Worm (Caenorhabditis elegans) whole organism, L1 larva: Measurements from ENCODE around the gene srd-44.
"Not testable (repeated sequence)": the region's sequence is repeated elsewhere in the genome, so short reads cannot be mapped to it uniquely, and the experiment has no call there.

Experiments
- C16A3.4 ChIP-seq: fragments of 150-350 bp; optimal IDR thresholded peaks from 2 replicates; lab custom pipeline; 2014; ENCODE audit warnings: missing biosample characterization, missing genetic modification characterization
- Y116A8C.19 ChIP-seq: sonication (generic microtip); optimal IDR thresholded peaks from 2 replicates; lab custom pipeline; 2016; ENCODE audit warnings: missing compliant biosample characterization, missing genetic modification characterization, borderline replicate concordance
- ceh-8 ChIP-seq: fragments of 200-800 bp; sonication (Bioruptor generic); optimal IDR thresholded peaks from 2 replicates; lab custom pipeline; 2018; ENCODE audit warnings: mild to moderate bottlenecking, missing genetic modification characterization, moderate library complexity, missing compliant biosample characterization
- ceh-82 ChIP-seq, 3 experiments: fragments of 150-350 bp in 1 of 3; sonication (generic microtip) in 2 of 3; optimal IDR thresholded peaks; 2 replicates each; lab custom pipeline; 2014 to 2017; ENCODE audit warnings: missing biosample characterization in 3 of 3, missing genetic modification characterization in 3 of 3
- ceh-88 ChIP-seq: fragments of 200-800 bp; sonication (Bioruptor generic); IDR thresholded peaks from 2 replicates; pipeline ENCODE4 v1.3.6; 2022; ENCODE audit warnings: missing genetic modification characterization, missing compliant biosample characterization
- ces-1 ChIP-seq: fragments of 150-350 bp; optimal IDR thresholded peaks from 2 replicates; lab custom pipeline; 2014; ENCODE audit warnings: missing biosample characterization, missing genetic modification reagents, missing genetic modification characterization
- egl-13 ChIP-seq: sonication (generic microtip); optimal IDR thresholded peaks from 2 replicates; lab custom pipeline; 2016; ENCODE audit warnings: missing genotype, missing genetic modification reagents, missing genetic modification characterization, missing compliant biosample characterization
- elt-2 ChIP-seq: sonication (generic microtip); optimal IDR thresholded peaks from 2 replicates; lab custom pipeline; 2016; ENCODE audit warnings: missing genetic modification characterization, mild to moderate bottlenecking, inconsistent platforms, missing compliant biosample characterization, missing genetic modification reagents
- ets-5 ChIP-seq: fragments of 200-800 bp; sonication (Bioruptor generic); IDR thresholded peaks from 2 replicates; pipeline ENCODE4 v1.3.6; 2022; ENCODE audit warnings: missing genetic modification characterization, missing compliant biosample characterization
- fkh-10 ChIP-seq: sonication (generic microtip); optimal IDR thresholded peaks from 2 replicates; lab custom pipeline; 2017; ENCODE audit warnings: missing biosample characterization, missing genetic modification reagents, missing genetic modification characterization
- fkh-8 ChIP-seq: sonication (generic microtip); optimal IDR thresholded peaks from 2 replicates; lab custom pipeline; 2016; ENCODE audit warnings: mild to moderate bottlenecking, missing genetic modification characterization, missing compliant biosample characterization
- fos-1 ChIP-seq: fragments of 150-350 bp; optimal IDR thresholded peaks from 2 replicates; lab custom pipeline; 2014; ENCODE audit warnings: missing biosample characterization, missing genetic modification characterization
- grh-1 ChIP-seq: fragments of 200-800 bp; sonication (Bioruptor generic); IDR thresholded peaks from 2 replicates; pipeline ENCODE4 v1.3.6; 2022; ENCODE audit warnings: missing genetic modification reagents, missing genetic modification characterization, missing compliant biosample characterization
- hlh-17 ChIP-seq: fragments of 200-800 bp; sonication (Bioruptor generic); optimal IDR thresholded peaks from 2 replicates; lab custom pipeline; 2018; ENCODE audit warnings: missing genetic modification characterization, mild to moderate bottlenecking, missing compliant biosample characterization, moderate library complexity, borderline replicate concordance
- hlh-4 ChIP-seq: sonication (generic microtip); optimal IDR thresholded peaks from 2 replicates; lab custom pipeline; 2016; ENCODE audit warnings: mild to moderate bottlenecking, missing genetic modification characterization, missing compliant biosample characterization
- isw-1 ChIP-seq: fragments of 200-800 bp; sonication (Bioruptor generic); IDR thresholded peaks from 2 replicates; pipeline ENCODE4 v1.3.6; 2022; ENCODE audit warnings: missing genetic modification characterization, missing compliant biosample characterization
- lsy-2 ChIP-seq, 2 experiments: fragments of 150-350 bp; optimal IDR thresholded peaks; 2 replicates each; lab custom pipeline; 2014; ENCODE audit warnings: missing biosample characterization in 2 of 2, missing genetic modification characterization in 2 of 2
- mab-9 ChIP-seq: fragments of 200-800 bp; sonication (Bioruptor generic); IDR thresholded peaks from 2 replicates; pipeline ENCODE4 v1.3.6; 2022; ENCODE audit warnings: missing genetic modification reagents, missing genetic modification characterization, missing compliant biosample characterization
- mdl-1 ChIP-seq, 2 experiments: fragments of 150-350 bp; optimal IDR thresholded peaks; 2 replicates each; lab custom pipeline; 2014 to 2017; ENCODE audit warnings: missing biosample characterization in 2 of 2, missing genetic modification characterization in 2 of 2, inconsistent platforms in 1 of 2
- mef-2 ChIP-seq: fragments of 150-350 bp; optimal IDR thresholded peaks from 2 replicates; lab custom pipeline; 2014; ENCODE audit warnings: missing biosample characterization, missing genetic modification characterization
- nhr-47 ChIP-seq: sonication (generic microtip); optimal IDR thresholded peaks from 2 replicates; lab custom pipeline; 2016; ENCODE audit warnings: mild to moderate bottlenecking, missing genetic modification characterization, moderate library complexity, missing compliant biosample characterization
- nhr-76 ChIP-seq: sonication (generic microtip); optimal IDR thresholded peaks from 2 replicates; lab custom pipeline; 2017; ENCODE audit warnings: missing biosample characterization, missing genetic modification characterization
- nhr-77 ChIP-seq: fragments of 150-350 bp; optimal IDR thresholded peaks from 2 replicates; lab custom pipeline; 2014; ENCODE audit warnings: missing biosample characterization, missing genetic modification characterization
- pag-3 ChIP-seq: sonication (generic microtip); optimal IDR thresholded peaks from 2 replicates; lab custom pipeline; 2017; ENCODE audit warnings: missing genetic modification characterization, mild to moderate bottlenecking, missing compliant biosample characterization, antibody characterized with exemption, borderline replicate concordance; ENCODE audit not compliant: insufficient read depth
- rnt-1 ChIP-seq: sonication (generic microtip); optimal IDR thresholded peaks from 2 replicates; lab custom pipeline; 2016; ENCODE audit warnings: mild to moderate bottlenecking, missing genetic modification characterization, moderate library complexity, missing compliant biosample characterization
- skn-1 ChIP-seq: fragments of 150-350 bp; optimal IDR thresholded peaks from 2 replicates; lab custom pipeline; 2014; ENCODE audit warnings: missing biosample characterization, missing genetic modification characterization
- sox-4 ChIP-seq: sonication (generic microtip); optimal IDR thresholded peaks from 2 replicates; lab custom pipeline; 2016; ENCODE audit warnings: missing genetic modification characterization, missing compliant biosample characterization
- sptf-1 ChIP-seq: fragments of 150-350 bp; optimal IDR thresholded peaks from 2 replicates; lab custom pipeline; 2014; ENCODE audit warnings: missing biosample characterization, missing genetic modification characterization
- swsn-7 ChIP-seq: sonication (generic microtip); optimal IDR thresholded peaks from 2 replicates; lab custom pipeline; 2016; ENCODE audit warnings: missing genetic modification characterization, missing compliant biosample characterization
- tlp-1 ChIP-seq: fragments of 150-350 bp; optimal IDR thresholded peaks from 2 replicates; lab custom pipeline; 2014; ENCODE audit warnings: missing biosample characterization, missing genetic modification characterization
- unc-130 ChIP-seq: fragments of 150-350 bp; optimal IDR thresholded peaks from 2 replicates; lab custom pipeline; 2017; ENCODE audit warnings: missing biosample characterization, missing genetic modification characterization, inconsistent platforms
- unc-86 ChIP-seq: sonication (generic microtip); optimal IDR thresholded peaks from 2 replicates; lab custom pipeline; 2016; ENCODE audit warnings: missing genetic modification characterization, missing compliant biosample characterization
- zip-4 ChIP-seq: fragments of 200-800 bp; sonication (Bioruptor generic); optimal IDR thresholded peaks from 2 replicates; lab custom pipeline; 2018; ENCODE audit warnings: mild to moderate bottlenecking, missing genetic modification characterization, moderate library complexity, missing compliant biosample characterization
- ztf-4 ChIP-seq: fragments of 150-350 bp; optimal IDR thresholded peaks from 2 replicates; lab custom pipeline; 2014; ENCODE audit warnings: missing biosample characterization, missing genetic modification characterization

The srd-44 gene

DNA sequence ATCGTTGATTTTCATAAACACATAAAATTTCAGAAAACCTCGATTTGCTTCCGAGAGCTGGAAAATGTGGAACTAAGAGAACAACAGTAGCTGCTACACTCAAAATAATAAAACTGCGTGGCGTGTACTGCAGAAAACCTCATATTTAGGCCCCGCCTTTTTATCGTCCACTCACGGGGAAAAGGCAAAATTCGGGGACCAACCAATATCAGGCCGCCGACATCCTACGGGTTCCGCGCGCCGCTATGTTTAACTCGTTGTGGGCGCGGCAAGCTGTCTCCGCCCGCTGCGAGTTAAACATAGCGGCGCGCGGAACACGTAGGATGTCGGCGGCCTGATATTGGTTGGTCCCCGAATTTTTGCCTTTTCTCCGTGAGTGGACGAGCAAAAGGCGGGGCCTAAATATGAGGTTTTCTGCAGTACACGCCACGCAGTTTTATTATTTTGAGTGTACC is 30.2 kb upstream of the srd-44 start, which contains the start of gene F17A2.16:
TSS of gene F17A2.16 (plus strand) at position 405 of the 455 bp plus-strand sequence.
- not testable (repeated sequence) for TF ChIP-seq pag-3 (tag; lab: Kevin White, UChicago); C16A3.4 (tag; lab: Kevin White, UChicago); ets-5 (GFP tag; lab: Robert Waterston, UW)

- no peak for TF ChIP-seq nhr-47 (tag; lab: Kevin White, UChicago)
- no peak for TF ChIP-seq fkh-8 (tag; lab: Kevin White, UChicago)
- TF ChIP-seq zip-4 (GFP tag; lab: Kevin White, UChicago): no peak
These were observed 24.5 kb upstream of the srd-44 start for ce11 chrX:12313779-12314178.

ce11 chrX:12314395-12314794 is 23.8 kb upstream of the srd-44 start:
- TF ChIP-seq Y116A8C.19: no peak
- peak; percentile 5 for TF ChIP-seq elt-2 (tag; lab: Kevin White, UChicago)

ce11 chrX:12315268-12315667 is 23.0 kb upstream of the srd-44 start, which contains the start of gene xtr-2:
xtr-2 (plus strand) TSS chrX:12315568.
- TF ChIP-seq egl-13 (tag; lab: Kevin White, UChicago) (no peak), ceh-82 (tag; optimal IDR thresholded peaks at IDR 0.05; lab: Kevin White, UChicago) (no peak), tlp-1 (tag; lab: Kevin White, UChicago) (no peak), ceh-88 (no peak), sox-4 (tag; lab: Kevin White, UChicago) (no peak), mef-2 (no peak), ces-1 (GFP tag; lab: Kevin White, UChicago) (no peak), grh-1 (no peak), ceh-8 (GFP tag; lab: Kevin White, UChicago) (no peak), swsn-7 (tag; lab: Kevin White, UChicago) (no peak), zip-4 (GFP tag; lab: Kevin White, UChicago) (no peak), hlh-4 (no peak), lsy-2 (tag; optimal IDR thresholded peaks at IDR 0.05; lab: Kevin White, UChicago) (no peak), skn-1 (no peak), nhr-76 (tag; lab: Kevin White, UChicago) (no peak), nhr-77 (tag; lab: Kevin White, UChicago) (no peak), mdl-1 (tag; optimal IDR thresholded peaks at IDR 0.05; lab: Kevin White, UChicago) (no peak), mab-9 (GFP tag; lab: Robert Waterston, UW) (no peak), sptf-1 (tag; lab: Kevin White, UChicago) (no peak), hlh-17 (GFP tag; lab: Kevin White, UChicago) (no peak)

DNA sequence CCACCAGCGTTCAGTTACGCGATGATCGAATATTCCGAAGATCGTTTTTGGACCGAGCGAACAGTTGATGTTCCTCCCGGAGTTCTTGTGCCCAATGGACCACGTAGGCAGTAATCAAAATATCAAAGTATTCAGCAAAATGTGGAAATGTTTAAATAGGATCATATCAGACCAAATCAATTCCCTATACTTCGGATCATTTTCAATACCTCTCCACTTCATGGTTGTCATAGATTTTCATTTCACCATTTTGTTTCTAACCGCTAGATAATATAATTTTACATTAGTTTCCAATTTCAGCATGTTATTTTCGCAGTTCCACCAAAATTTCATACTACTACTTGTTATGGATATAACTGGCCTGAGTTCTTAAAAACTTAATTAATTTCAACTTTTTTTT is 20.7 kb upstream of the srd-44 start:
- TF ChIP-seq ceh-82 (tag; optimal IDR thresholded peaks at IDR 0.05; lab: Kevin White, UChicago) (no peak), unc-130 (no peak), isw-1 (GFP tag; lab: Robert Waterston, UW) (no peak), pag-3 (tag; lab: Kevin White, UChicago) (no peak), fkh-10 (no peak), unc-86 (tag; lab: Kevin White, UChicago) (no peak), ztf-4 (tag; lab: Kevin White, UChicago) (no peak), swsn-7 (tag; lab: Kevin White, UChicago) (no peak), rnt-1 (tag; lab: Kevin White, UChicago) (no peak), zip-4 (GFP tag; lab: Kevin White, UChicago) (no peak), fos-1 (tag; lab: Kevin White, UChicago) (no peak)
- TF ChIP-seq, all 84 proteins: peak for 0
